Fruit fly (Drosophila melanogaster): Measurements from ENCODE around the gene CG8475.

Gene CG8475

DNA sequence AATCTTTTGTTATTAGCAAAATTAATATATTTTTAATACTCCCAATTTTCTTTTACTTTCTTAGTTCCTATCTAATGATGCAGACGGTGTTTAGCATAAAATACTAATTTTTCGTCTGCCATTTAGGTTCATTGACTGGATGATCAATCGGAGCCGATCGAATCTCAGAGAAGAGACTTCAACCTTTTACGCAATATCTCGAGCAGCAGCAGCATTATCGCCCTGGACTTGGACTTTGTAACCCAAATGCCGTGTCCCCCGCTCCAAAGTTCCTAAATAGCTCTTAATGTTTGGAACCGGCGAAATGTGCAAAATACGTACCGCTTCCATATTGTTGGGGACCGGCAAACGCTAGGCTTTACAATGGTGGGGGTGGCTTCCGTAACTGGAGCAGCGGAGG lies 7.6 kb upstream of the CG8475 start:
- TF ChIP-seq mld (GFP tag; IDR thresholded peaks at IDR 0.05; ENCODE audit: partially characterized antibody) (peak; percentile 32; the same call in 1 of the 3 replicates), ase (GFP tag; IDR thresholded peaks at IDR 0.05) (0 out of 3 replicates have a peak, but pooled peaks have one; percentile 10), Pdp1 (GFP tag; optimal IDR thresholded peaks at IDR 0.05) (peak in 1 of 2 experiments; percentile 78), slp2 (GFP tag; optimal IDR thresholded peaks at IDR 0.05) (no peak), CG6654 (GFP tag; optimal IDR thresholded peaks at IDR 0.05) (no peak), CoRest (tag; optimal IDR thresholded peaks at IDR 0.05) (no peak)

DNA sequence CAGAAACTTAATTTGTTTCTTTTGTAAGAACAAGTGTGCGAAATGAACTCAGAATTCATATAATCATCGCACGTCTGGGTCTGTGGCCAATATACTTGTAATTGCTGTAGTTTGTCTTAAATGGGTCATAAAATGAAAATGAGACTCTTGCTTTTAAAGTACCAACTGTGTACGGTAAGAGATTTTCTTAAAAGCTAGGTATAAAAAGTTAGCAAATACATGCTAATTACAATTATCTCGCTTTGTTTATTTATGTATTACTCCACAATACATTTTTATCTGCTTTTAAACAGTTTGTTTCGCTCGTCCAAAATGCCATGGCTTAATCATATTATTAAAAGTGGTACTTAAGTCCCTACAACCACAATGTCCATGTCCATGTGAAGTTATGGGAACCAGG lies 7.0 kb upstream of the CG8475 start:
- TF ChIP-seq CG2678 (tag; optimal IDR thresholded peaks at IDR 0.05) (peak; percentile 31), klu (GFP tag; IDR thresholded peaks at IDR 0.05) (no peak), Kr (GFP tag; optimal IDR thresholded peaks at IDR 0.05) (no peak), CG18262 (tag; optimal IDR thresholded peaks at IDR 0.05) (no peak), CG3726 (GFP tag; IDR thresholded peaks at IDR 0.05) (no peak), ab (GFP tag; optimal IDR thresholded peaks at IDR 0.05) (no peak), CG9437 (GFP tag; optimal IDR thresholded peaks at IDR 0.05) (no peak), CG2202 (tag; optimal IDR thresholded peaks at IDR 0.05) (no peak), Dip3 (GFP tag; optimal IDR thresholded peaks at IDR 0.05) (no peak), CG11456 (GFP tag; IDR thresholded peaks at IDR 0.05) (no peak), cg (GFP tag; optimal IDR thresholded peaks at IDR 0.05) (no peak), ato (GFP tag; IDR thresholded peaks at IDR 0.05; ENCODE audit: partially characterized antibody) (no peak), Hr51 (GFP tag; optimal IDR thresholded peaks at IDR 0.05) (no peak), CG1832 (GFP tag; optimal IDR thresholded peaks at IDR 0.05) (no peak), CG12391 (tag; optimal IDR thresholded peaks at IDR 0.05) (no peak), stc (GFP tag; IDR thresholded peaks at IDR 0.05) (no peak), so (GFP tag; IDR thresholded peaks at IDR 0.05) (no peak), CG14965 (GFP tag; optimal IDR thresholded peaks at IDR 0.05; ENCODE audit: borderline replicate concordance) (no peak), CG13296 (GFP tag; optimal IDR thresholded peaks at IDR 0.05) (peak; percentile 12), Med (GFP tag) (peak; percentile 5), p53 (GFP tag; optimal IDR thresholded peaks at IDR 0.05) (no peak), pita (GFP tag; optimal IDR thresholded peaks at IDR 0.05) (no peak), CG6689 (GFP tag; IDR thresholded peaks at IDR 0.05) (no peak), CG8478 (optimal IDR thresholded peaks at IDR 0.05) (no peak), exex (tag; optimal IDR thresholded peaks at IDR 0.05) (peak; percentile 6), slbo (GFP tag; IDR thresholded peaks at IDR 0.05) (no peak), CG3163 (GFP tag; optimal IDR thresholded peaks at IDR 0.05) (no peak), MBD-R2 (GFP tag; IDR thresholded peaks at IDR 0.05) (no peak), Blimp-1 (GFP tag; optimal IDR thresholded peaks at IDR 0.05) (no peak), ems (GFP tag; optimal IDR thresholded peaks at IDR 0.05) (no peak), dm (GFP tag; optimal IDR thresholded peaks at IDR 0.05) (no peak), CG11560 (tag; IDR thresholded peaks at IDR 0.05) (no peak), zfh2 (GFP tag; optimal IDR thresholded peaks at IDR 0.05) (no peak), CG7372 (GFP tag; IDR thresholded peaks at IDR 0.05) (no peak), Abd-B (GFP tag; optimal IDR thresholded peaks at IDR 0.05) (no peak), CG12744 (GFP tag; optimal IDR thresholded peaks at IDR 0.05) (no peak), CG10366 (GFP tag; IDR thresholded peaks at IDR 0.05) (no peak), HmgZ (tag; optimal IDR thresholded peaks at IDR 0.05) (no peak), Lim3 (GFP tag; IDR thresholded peaks at IDR 0.05) (no peak), CG13894 (tag; optimal IDR thresholded peaks at IDR 0.05) (peak; percentile 56), dmrt99B (tag; optimal IDR thresholded peaks at IDR 0.05) (no peak), CG10147 (GFP tag; optimal IDR thresholded peaks at IDR 0.05) (no peak), Ets65A (GFP tag) (no peak), fd102C (GFP tag; optimal IDR thresholded peaks at IDR 0.05) (no peak), B-H2 (GFP tag; optimal IDR thresholded peaks at IDR 0.05) (peak; percentile 2)
